Worm (Caenorhabditis elegans): Measurements from ENCODE around the gene myo-6.
A peak's percentile ranks its signal among the peaks of the same experiment; 100 is the strongest.

The myo-6 gene

DNA sequence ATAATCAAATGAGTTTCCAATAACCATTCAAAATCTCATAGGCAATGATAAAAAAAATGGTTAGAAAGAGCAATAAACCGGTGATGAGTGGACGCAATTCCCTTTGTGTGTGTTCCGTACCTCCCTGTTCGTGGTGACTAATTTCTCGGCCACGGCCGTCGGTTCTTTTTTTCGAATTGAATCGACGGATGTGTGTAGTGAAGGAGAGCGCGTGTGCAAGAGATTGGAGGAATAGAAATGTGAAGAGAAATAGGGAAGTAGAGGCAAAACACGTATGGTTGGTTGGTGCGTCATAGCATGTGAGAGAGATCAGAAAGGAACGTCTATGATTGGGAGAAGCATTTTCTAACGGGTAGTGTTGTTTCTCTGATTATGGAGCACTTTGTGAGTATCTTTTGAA, 49.8 kb upstream of the myo-6 start (continued):
- TF ChIP-seq efl-3 (GFP tag; optimal IDR thresholded peaks at IDR 0.05) (no peak), irx-1 (tag; optimal IDR thresholded peaks at IDR 0.05) (no peak), lsy-2 (tag; optimal IDR thresholded peaks at IDR 0.05) (peak; percentile 17 to 63), sptf-1 (tag; optimal IDR thresholded peaks at IDR 0.05) (no peak), snu-23 (GFP tag; optimal IDR thresholded peaks at IDR 0.05) (peak; percentile 50), nhr-47 (tag; optimal IDR thresholded peaks at IDR 0.05) (peak; percentile 16)

ce11 chrIII:13370980-13371379, 38.6 kb upstream of the myo-6 start, which contains the start of gene T03F6.9:
TSS of gene T03F6.9 (minus strand) at chrIII:13371080.
- no peak for TF ChIP-seq elt-3 (tag; optimal IDR thresholded peaks at IDR 0.05)
- no peak for TF ChIP-seq unc-98 (GFP tag; IDR thresholded peaks at IDR 0.05)
- TF ChIP-seq ces-1 (GFP tag; optimal IDR thresholded peaks at IDR 0.05) = no peak
- TF ChIP-seq fkh-8 (tag; optimal IDR thresholded peaks at IDR 0.05) = peak; percentile 0

- TF ChIP-seq ces-1 (GFP tag; optimal IDR thresholded peaks at IDR 0.05) (peak; percentile 68), C16A3.4 (tag; optimal IDR thresholded peaks at IDR 0.05) (no peak), mef-2 (tag; optimal IDR thresholded peaks at IDR 0.05) (no peak), nhr-71 (tag; optimal IDR thresholded peaks at IDR 0.05) (peak; percentile 11), ceh-88 (GFP tag; IDR thresholded peaks at IDR 0.05) (no peak)
Observed at ce11 chrIII:13376304-13376760, 33.3 kb upstream of the myo-6 start, which contains the start of gene lis-1. TSS of gene lis-1 (minus strand) at chrIII:13376710.

DNA sequence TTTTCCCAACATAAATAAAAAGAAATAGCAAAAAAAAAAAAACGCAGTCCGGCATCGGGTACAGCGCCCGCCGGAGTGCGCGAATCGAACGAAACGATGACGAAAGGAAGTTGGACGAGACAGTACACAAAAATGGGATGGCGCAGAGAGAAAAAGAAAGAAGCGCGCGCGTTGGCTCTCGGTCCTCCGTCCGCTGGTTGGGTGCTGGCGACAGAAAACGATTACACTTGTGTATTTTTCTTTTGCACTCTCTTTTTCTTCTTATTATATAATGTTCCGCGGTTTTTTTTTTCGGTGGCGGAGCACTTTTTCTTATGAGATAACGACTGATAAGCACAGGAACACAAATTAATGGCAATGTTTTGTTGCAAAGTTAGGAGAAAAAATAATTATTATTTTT, 32.3 kb upstream of the myo-6 start:
- peak; percentile 39 for TF ChIP-seq nhr-20 (tag; optimal IDR thresholded peaks at IDR 0.05)
- TF ChIP-seq snu-23 (GFP tag; optimal IDR thresholded peaks at IDR 0.05) = peak; percentile 77
- no peak for TF ChIP-seq hlh-4 (tag; optimal IDR thresholded peaks at IDR 0.05)
- no peak for TF ChIP-seq lin-39 (tag; optimal IDR thresholded peaks at IDR 0.05)
- TF ChIP-seq unc-86 (tag; optimal IDR thresholded peaks at IDR 0.05) = peak; percentile 33
- no peak for TF ChIP-seq sup-37 (GFP tag; optimal IDR thresholded peaks at IDR 0.05)
- TF ChIP-seq alr-1 (tag; optimal IDR thresholded peaks at IDR 0.05; ENCODE audit: borderline replicate concordance) = no peak
- TF ChIP-seq zag-1 (tag; optimal IDR thresholded peaks at IDR 0.05) = no peak
- no peak for TF ChIP-seq hlh-17 (GFP tag; optimal IDR thresholded peaks at IDR 0.05; ENCODE audit: borderline replicate concordance)
- TF ChIP-seq lin-13 (GFP tag; optimal IDR thresholded peaks at IDR 0.05) = no peak
- no peak for TF ChIP-seq nhr-84 (tag; optimal IDR thresholded peaks at IDR 0.05)
- no peak for TF ChIP-seq ceh-90 (tag; optimal IDR thresholded peaks at IDR 0.05)
- no peak for TF ChIP-seq zip-4 (GFP tag; optimal IDR thresholded peaks at IDR 0.05)
- TF ChIP-seq nhr-77 (tag; optimal IDR thresholded peaks at IDR 0.05) = peak; percentile 8
- TF ChIP-seq elt-2 (tag; optimal IDR thresholded peaks at IDR 0.05) = peak; percentile 70
- no peak for TF ChIP-seq rnt-1 (tag; optimal IDR thresholded peaks at IDR 0.05)
- no peak for TF ChIP-seq nhr-237 (tag; optimal IDR thresholded peaks at IDR 0.05)
- peak; percentile 52 for TF ChIP-seq xbp-1 (tag; optimal IDR thresholded peaks at IDR 0.05)
- no peak for TF ChIP-seq ceh-8 (GFP tag; optimal IDR thresholded peaks at IDR 0.05)
- peak; percentile 45 for TF ChIP-seq nhr-90 (tag; optimal IDR thresholded peaks at IDR 0.05; ENCODE audit: poor library complexity)
- no peak for TF ChIP-seq fos-1 (tag; optimal IDR thresholded peaks at IDR 0.05)
- TF ChIP-seq nhr-12 (tag; optimal IDR thresholded peaks at IDR 0.05) = no peak
- TF ChIP-seq egl-27 (tag; optimal IDR thresholded peaks at IDR 0.05) = no peak
- TF ChIP-seq ztf-4 (tag; optimal IDR thresholded peaks at IDR 0.05) = no peak
- no peak for TF ChIP-seq isw-1 (GFP tag; IDR thresholded peaks at IDR 0.05)
- no peak for TF ChIP-seq C16A3.4 (tag; optimal IDR thresholded peaks at IDR 0.05)
- no peak for TF ChIP-seq blmp-1 (tag; optimal IDR thresholded peaks at IDR 0.05)
- TF ChIP-seq ceh-82 (tag; optimal IDR thresholded peaks at IDR 0.05) = peak in 1 of 3 experiments; percentile 63
- TF ChIP-seq sptf-1 (tag; optimal IDR thresholded peaks at IDR 0.05) = no peak
- no peak for TF ChIP-seq hpl-2 (GFP tag; optimal IDR thresholded peaks at IDR 0.05)
- TF ChIP-seq mep-1 (tag; optimal IDR thresholded peaks at IDR 0.05) = peak; percentile 27
- no peak for TF ChIP-seq vab-15 (tag; optimal IDR thresholded peaks at IDR 0.05)
- no peak for TF ChIP-seq nhr-11 (tag; optimal IDR thresholded peaks at IDR 0.05)
- TF ChIP-seq tbx-2 (tag; optimal IDR thresholded peaks at IDR 0.05) = peak; percentile 33
- no peak for TF ChIP-seq aha-1 (tag; optimal IDR thresholded peaks at IDR 0.05)
- TF ChIP-seq ztf-11 (tag; optimal IDR thresholded peaks at IDR 0.05) = peak in 1 of 2 experiments; percentile 18
- peak; percentile 13 for TF ChIP-seq irx-1 (tag; optimal IDR thresholded peaks at IDR 0.05)
